Fruit fly (Drosophila melanogaster): Measurements from ENCODE around the gene CG1582.

- TF ChIP-seq insv (optimal IDR thresholded peaks at IDR 0.05) (no peak), psq (optimal IDR thresholded peaks at IDR 0.05) (no peak)
Observed at dm6 chrX:10899665-10900064, 563 bp upstream of the CG1582 start, which contains the start of gene CG15208.
